Fruit fly (Drosophila melanogaster) whole organism, pupa: Measurements from ENCODE around the gene CG42824.

Source experiments
- CG10348 ChIP-seq: fragments of 200-800 bp; sonication (Bioruptor generic); IDR thresholded peaks from 2 replicates; pipeline ENCODE4 v1.3.6; 2022; ENCODE audit warnings: missing biosample characterization, missing genetic modification characterization
- CG12605 ChIP-seq: fragments of 200-800 bp; sonication (Bioruptor generic); IDR thresholded peaks from 2 replicates; pipeline ENCODE4 v1.3.6; 2022; ENCODE audit warnings: missing biosample characterization, missing genetic modification characterization
- CG13204 ChIP-seq: fragments of 200-800 bp; sonication (Bioruptor generic); optimal IDR thresholded peaks from 2 replicates; lab custom pipeline; 2018; ENCODE audit warnings: missing biosample characterization, mild to moderate bottlenecking, missing genetic modification characterization, moderate library complexity
- CG14655 ChIP-seq: fragments of 200-800 bp; sonication (Bioruptor generic); optimal IDR thresholded peaks from 3 replicates; lab custom pipeline; 2017; ENCODE audit warnings: mild to moderate bottlenecking, missing biosample characterization, missing genetic modification reagents, missing genetic modification characterization
- CG15710 ChIP-seq: fragments of 200-800 bp; sonication (Bioruptor generic); optimal IDR thresholded peaks from 2 replicates; lab custom pipeline; 2018; ENCODE audit warnings: missing biosample characterization, mild to moderate bottlenecking, missing genetic modification characterization, moderate library complexity
- CG17806 ChIP-seq: fragments of 200-800 bp; sonication (Bioruptor generic); optimal IDR thresholded peaks from 2 replicates; lab custom pipeline; 2018; ENCODE audit warnings: missing biosample characterization, mild to moderate bottlenecking, missing genetic modification characterization, moderate library complexity
- CG32121 ChIP-seq: fragments of 200-800 bp; sonication (Bioruptor generic); IDR thresholded peaks from 2 replicates; pipeline ENCODE4 v1.3.6; 2022; ENCODE audit warnings: missing biosample characterization, missing genetic modification characterization
- CG34367 ChIP-seq: fragments of 200-800 bp; sonication (Bioruptor generic); optimal IDR thresholded peaks from 2 replicates; lab custom pipeline; 2018; ENCODE audit warnings: missing biosample characterization, mild to moderate bottlenecking, missing genetic modification characterization
- CG4496 ChIP-seq: fragments of 200-800 bp; sonication (Bioruptor generic); IDR thresholded peaks from 3 replicates; pipeline ENCODE4 v1.3.6; 2022; ENCODE audit warnings: missing biosample characterization, missing genetic modification characterization
- CG8159 ChIP-seq: fragments of 200-800 bp; sonication (Bioruptor generic); optimal IDR thresholded peaks from 3 replicates; lab custom pipeline; 2018; ENCODE audit warnings: missing biosample characterization, mild to moderate bottlenecking, missing genetic modification characterization, moderate library complexity
- CG8301 ChIP-seq: fragments of 200-800 bp; sonication (Bioruptor generic); optimal IDR thresholded peaks from 2 replicates; lab custom pipeline; 2018; ENCODE audit warnings: missing biosample characterization, mild to moderate bottlenecking, missing genetic modification characterization
- CG9948 ChIP-seq: fragments of 200-800 bp; sonication (Bioruptor generic); optimal IDR thresholded peaks from 2 replicates; lab custom pipeline; 2018; ENCODE audit warnings: missing biosample characterization, mild to moderate bottlenecking, missing genetic modification characterization, moderate library complexity
- D1 ChIP-seq: fragments of 200-800 bp; sonication (Bioruptor generic); optimal IDR thresholded peaks from 2 replicates; lab custom pipeline; 2018; ENCODE audit warnings: missing biosample characterization, mild to moderate bottlenecking, missing genetic modification characterization, moderate library complexity
- EcR ChIP-seq: fragments of 200-800 bp; sonication (Bioruptor generic); optimal IDR thresholded peaks from 3 replicates; lab custom pipeline; 2019; ENCODE audit warnings: missing biosample characterization, missing genetic modification characterization, mild to moderate bottlenecking, moderate library complexity, missing genetic modification reagents
- Ets98B ChIP-seq: fragments of 200-800 bp; sonication (Bioruptor generic); IDR thresholded peaks from 2 replicates; pipeline ENCODE4 v1.3.6; 2022; ENCODE audit warnings: missing biosample characterization, missing genetic modification characterization
- Pif1A ChIP-seq: fragments of 200-800 bp; sonication (Bioruptor generic); optimal IDR thresholded peaks from 3 replicates; lab custom pipeline; 2016; ENCODE audit warnings: missing biosample characterization, missing genetic modification characterization
- Pif1B ChIP-seq: fragments of 200-800 bp; sonication (Bioruptor generic); optimal IDR thresholded peaks from 3 replicates; lab custom pipeline; 2016; ENCODE audit warnings: missing biosample characterization, missing genetic modification characterization
- Snoo ChIP-seq: fragments of 200-800 bp; sonication (Bioruptor generic); optimal IDR thresholded peaks from 3 replicates; lab custom pipeline; 2017; ENCODE audit warnings: missing biosample characterization, mild to moderate bottlenecking, missing genetic modification characterization, inconsistent platforms
- fd96Ca ChIP-seq: fragments of 200-800 bp; sonication (Bioruptor generic); IDR thresholded peaks from 3 replicates; pipeline ENCODE4 v1.3.6; 2022; ENCODE audit warnings: missing biosample characterization, missing genetic modification characterization
- gl ChIP-seq: fragments of 200-800 bp; sonication (Bioruptor generic); optimal IDR thresholded peaks from 2 replicates; lab custom pipeline; 2018; ENCODE audit warnings: missing biosample characterization, mild to moderate bottlenecking, missing genetic modification characterization
- rn ChIP-seq: fragments of 200-800 bp; sonication (Bioruptor generic); IDR thresholded peaks from 2 replicates; pipeline ENCODE4 v1.3.6; 2022; ENCODE audit warnings: missing biosample characterization, missing genetic modification characterization

CG42824 gene

dm6 chr3R:17401289-17401752 lies 5.0 kb downstream of the CG42824 start:
- no peak for TF ChIP-seq gl (tag; lab: Kevin White, UChicago)
- no peak for TF ChIP-seq CG10348 (GFP tag; lab: Robert Waterston, UW)
- no peak for TF ChIP-seq Pif1B (GFP tag; lab: Kevin White, UChicago)
- TF ChIP-seq Snoo (tag; lab: Kevin White, UChicago), result peak; percentile 7
- peak; percentile 57; the same call in 1 of the 3 replicates for TF ChIP-seq CG4496
- TF ChIP-seq fd96Ca (GFP tag; lab: Robert Waterston, UW), result no peak
- TF ChIP-seq CG12605 (GFP tag; lab: Robert Waterston, UW), result no peak
- peak; percentile 37; the same call in 1 of the 2 replicates for TF ChIP-seq Ets98B (GFP tag; lab: Robert Waterston, UW)
- no peak for TF ChIP-seq CG9948 (tag; lab: Kevin White, UChicago)
- no peak for TF ChIP-seq Pif1A
- peak; percentile 31; the same call in 1 of the 2 replicates for TF ChIP-seq CG32121 (GFP tag; lab: Robert Waterston, UW)
- TF ChIP-seq D1, result peak; percentile 8
- TF ChIP-seq CG34367, result no peak

DNA sequence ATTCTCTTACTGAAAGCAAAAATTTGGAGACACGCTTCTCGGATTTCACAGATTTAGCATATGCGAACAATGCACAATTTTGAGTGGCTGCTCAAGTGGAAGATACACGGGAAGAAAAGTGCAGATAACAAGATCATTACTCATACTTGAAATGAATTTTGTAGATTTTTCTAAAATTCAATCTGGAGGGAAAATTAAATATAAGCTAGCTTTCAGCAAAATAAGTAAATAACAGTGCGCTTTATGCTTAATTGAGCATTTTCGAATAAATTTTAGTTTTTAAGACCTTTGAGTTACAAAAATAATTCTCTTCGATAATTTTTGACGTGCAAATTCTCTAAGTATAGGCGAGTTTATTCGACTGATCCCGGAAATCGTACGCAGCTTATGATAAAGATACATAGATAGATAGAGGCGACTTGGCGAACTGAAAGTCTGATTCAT lies 5.6 kb downstream of the CG42824 start:
- TF ChIP-seq D1 (peak; percentile 17), Pif1A (peak; percentile 83), gl (tag; lab: Kevin White, UChicago) (peak; percentile 44), CG4496 (peak; percentile 66; the same call in 1 of the 3 replicates), rn (GFP tag; lab: Robert Waterston, UW) (no peak), Ets98B (GFP tag; lab: Robert Waterston, UW) (peak; percentile 36; the same call in 1 of the 2 replicates), CG32121 (GFP tag; lab: Robert Waterston, UW) (peak; percentile 59), CG13204 (GFP tag; lab: Kevin White, UChicago) (no peak), CG9948 (tag; lab: Kevin White, UChicago) (peak; percentile 69), CG12605 (GFP tag; lab: Robert Waterston, UW) (peak; percentile 58), CG34367 (peak; percentile 27), EcR (GFP tag; lab: Kevin White, UChicago) (no peak), CG14655 (peak; percentile 83), CG15710 (tag; lab: Kevin White, UChicago) (peak; percentile 48), CG8159 (tag; lab: Kevin White, UChicago) (peak; percentile 78), CG17806 (peak; percentile 75), Pif1B (GFP tag; lab: Kevin White, UChicago) (peak; percentile 50), CG8301 (tag; lab: Kevin White, UChicago) (peak; percentile 84), CG10348 (GFP tag; lab: Robert Waterston, UW) (no peak)

DNA sequence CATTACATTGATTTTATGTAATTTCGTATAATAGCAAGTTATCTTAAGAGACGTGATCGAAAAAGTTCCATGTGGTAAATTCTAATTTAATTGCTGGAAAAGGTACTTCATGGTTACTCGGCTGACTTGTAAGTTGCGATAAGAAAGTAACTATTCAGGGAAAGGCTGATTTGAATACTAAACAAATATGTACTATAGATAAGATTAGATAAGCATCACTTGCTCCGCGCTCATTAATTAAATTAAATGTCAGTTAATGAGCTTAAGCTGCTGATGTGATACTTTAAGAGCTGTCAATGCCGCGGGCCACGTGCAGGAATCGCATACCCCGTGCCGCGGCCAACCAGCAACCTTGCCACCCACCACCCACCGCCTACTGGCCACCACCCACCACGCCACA lies 6.2 kb downstream of the CG42824 start:
- TF ChIP-seq CG13204 (GFP tag; lab: Kevin White, UChicago) (no peak), Pif1B (GFP tag; lab: Kevin White, UChicago) (no peak), D1 (no peak), Ets98B (GFP tag; lab: Robert Waterston, UW) (no peak), Snoo (tag; lab: Kevin White, UChicago) (no peak), fd96Ca (GFP tag; lab: Robert Waterston, UW) (no peak), CG10348 (GFP tag; lab: Robert Waterston, UW) (no peak), CG15710 (tag; lab: Kevin White, UChicago) (no peak), CG9948 (tag; lab: Kevin White, UChicago) (no peak), CG32121 (GFP tag; lab: Robert Waterston, UW) (no peak), CG17806 (no peak), EcR (GFP tag; lab: Kevin White, UChicago) (no peak)

DNA sequence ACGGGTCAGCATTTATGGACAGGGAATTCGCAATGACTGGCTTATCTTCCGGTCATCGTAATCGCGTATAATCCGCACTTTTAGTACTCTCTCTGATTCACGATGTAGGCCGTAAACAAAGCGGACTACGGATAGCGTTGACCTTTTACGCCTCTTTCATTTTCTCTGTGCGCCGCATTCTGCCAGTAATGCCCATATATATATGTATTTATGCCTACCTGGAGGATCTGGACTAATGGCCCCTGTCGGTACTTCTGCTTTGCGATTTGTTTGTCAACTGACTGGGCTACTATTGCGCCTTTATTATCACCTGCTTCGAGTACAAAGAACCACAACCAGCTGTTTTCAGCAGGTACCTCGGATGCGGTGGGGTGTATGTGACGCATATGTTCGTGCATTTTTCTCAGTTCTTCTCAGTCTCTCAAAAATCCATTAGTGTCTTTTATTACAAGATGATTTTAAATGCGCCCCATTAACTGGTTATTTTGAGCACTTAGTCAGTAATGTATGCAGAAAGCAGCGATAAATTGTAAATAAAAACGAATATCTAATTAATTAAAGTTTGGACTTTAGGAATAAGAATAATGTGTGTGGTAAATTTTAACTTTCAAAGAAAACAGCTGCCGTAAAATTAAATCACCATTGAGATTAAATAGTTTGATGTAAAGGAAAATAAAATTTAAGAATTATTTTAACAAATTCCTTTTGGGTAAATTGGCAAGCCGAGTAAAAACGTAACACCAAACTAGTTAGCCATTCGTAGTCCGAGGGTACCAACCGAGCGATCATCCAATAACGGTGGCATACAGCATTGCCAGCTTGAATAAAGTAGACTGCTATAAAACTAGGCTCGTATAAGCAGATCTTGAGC lies 11.8 kb downstream of the CG42824 start, which contains the start of gene CREG:
Gene CREG (minus strand): TSS at position 323 of the 871 bp plus-strand sequence.
- TF ChIP-seq CG10348 (GFP tag; lab: Robert Waterston, UW) (no peak), D1 (peak; percentile 24), Pif1A (peak; percentile 32), CG15710 (tag; lab: Kevin White, UChicago) (peak; percentile 23), Snoo (tag; lab: Kevin White, UChicago) (peak; percentile 46), Ets98B (GFP tag; lab: Robert Waterston, UW) (0 out of 2 replicates have a peak, but pooled peaks have one; percentile 24), CG32121 (GFP tag; lab: Robert Waterston, UW) (no peak), fd96Ca (GFP tag; lab: Robert Waterston, UW) (no peak), gl (tag; lab: Kevin White, UChicago) (no peak), CG13204 (GFP tag; lab: Kevin White, UChicago) (no peak), CG8159 (tag; lab: Kevin White, UChicago) (peak; percentile 41), CG9948 (tag; lab: Kevin White, UChicago) (peak; percentile 11), CG8301 (tag; lab: Kevin White, UChicago) (peak; percentile 38), EcR (GFP tag; lab: Kevin White, UChicago) (peak; percentile 85), rn (GFP tag; lab: Robert Waterston, UW) (no peak), CG34367 (no peak), CG12605 (GFP tag; lab: Robert Waterston, UW) (0 out of 2 replicates have a peak, but pooled peaks have one; percentile 7), Pif1B (GFP tag; lab: Kevin White, UChicago) (peak; percentile 18), CG17806 (no peak), CG14655 (peak; percentile 53), CG4496 (no peak)
- TF ChIP-seq, all 21 proteins: peak for 12
